Worm (Caenorhabditis elegans) whole organism, mixed stage, embryonic: ENCODE data around the gene K04G7.1.

Source experiments
- M03D4.4 ChIP-seq: sonication (generic microtip); optimal IDR thresholded peaks from 2 replicates; lab custom pipeline; 2017; ENCODE audit warnings: mild to moderate bottlenecking, missing genetic modification characterization, missing compliant biosample characterization
- bed-3 ChIP-seq: fragments of 200-800 bp; sonication (Bioruptor generic); optimal IDR thresholded peaks from 3 replicates; lab custom pipeline; 2018; ENCODE audit warnings: mild to moderate bottlenecking, missing genetic modification characterization, moderate library complexity, missing compliant biosample characterization
- ceh-39 ChIP-seq: fragments of 150-350 bp; optimal IDR thresholded peaks from 2 replicates; lab custom pipeline; 2014; ENCODE audit warnings: missing biosample characterization, missing genetic modification characterization
- ceh-83 ChIP-seq: fragments of 200-800 bp; sonication (Bioruptor generic); optimal IDR thresholded peaks from 2 replicates; lab custom pipeline; 2018; ENCODE audit warnings: mild to moderate bottlenecking, missing genetic modification characterization, missing compliant biosample characterization
- ces-1 ChIP-seq: fragments of 150-350 bp; optimal IDR thresholded peaks from 2 replicates; lab custom pipeline; 2014; ENCODE audit warnings: missing biosample characterization, missing genetic modification reagents, missing genetic modification characterization
- cnd-1 ChIP-seq: fragments of 200-800 bp; sonication (Bioruptor generic); optimal IDR thresholded peaks from 2 replicates; lab custom pipeline; 2018; ENCODE audit warnings: mild to moderate bottlenecking, missing genetic modification characterization, missing compliant biosample characterization
- drap-1 ChIP-seq: fragments of 200-800 bp; sonication (Bioruptor generic); optimal IDR thresholded peaks from 3 replicates; lab custom pipeline; 2018; ENCODE audit warnings: mild to moderate bottlenecking, missing genetic modification characterization, missing compliant biosample characterization
- elt-1 ChIP-seq: sonication (generic microtip); optimal IDR thresholded peaks from 2 replicates; lab custom pipeline; 2017; ENCODE audit warnings: missing genetic modification characterization, mild to moderate bottlenecking, missing compliant biosample characterization, antibody characterized with exemption, moderate library complexity, borderline replicate concordance; ENCODE audit not compliant: insufficient read depth
- elt-3 ChIP-seq: fragments of 150-350 bp; optimal IDR thresholded peaks from 2 replicates; lab custom pipeline; 2014; ENCODE audit warnings: missing biosample characterization, missing genetic modification characterization
- flh-1 ChIP-seq: fragments of 200-800 bp; sonication (Bioruptor generic); optimal IDR thresholded peaks from 2 replicates; lab custom pipeline; 2018; ENCODE audit warnings: mild to moderate bottlenecking, missing genetic modification characterization, moderate library complexity, missing compliant biosample characterization
- ham-2 ChIP-seq: fragments of 200-800 bp; sonication (Bioruptor generic); optimal IDR thresholded peaks from 2 replicates; lab custom pipeline; 2018; ENCODE audit warnings: mild to moderate bottlenecking, missing genetic modification characterization, missing compliant biosample characterization
- hlh-1 ChIP-seq: fragments of 150-350 bp; optimal IDR thresholded peaks from 2 replicates; lab custom pipeline; 2014; ENCODE audit warnings: missing biosample characterization, missing genetic modification reagents, missing genetic modification characterization
- lin-13 ChIP-seq: fragments of 150-350 bp; optimal IDR thresholded peaks from 2 replicates; lab custom pipeline; 2014; ENCODE audit warnings: missing biosample characterization, missing genetic modification characterization
- lin-32 ChIP-seq: fragments of 200-800 bp; sonication (Bioruptor generic); optimal IDR thresholded peaks from 2 replicates; lab custom pipeline; 2018; ENCODE audit warnings: mild to moderate bottlenecking, missing genetic modification characterization, missing compliant biosample characterization
- lsy-2 ChIP-seq: fragments of 150-350 bp; optimal IDR thresholded peaks from 2 replicates; lab custom pipeline; 2014; ENCODE audit warnings: missing biosample characterization, missing genetic modification characterization
- mab-5 ChIP-seq: fragments of 150-350 bp; optimal IDR thresholded peaks from 2 replicates; lab custom pipeline; 2014; ENCODE audit warnings: missing biosample characterization, missing genetic modification characterization
- mep-1 ChIP-seq: fragments of 150-350 bp; optimal IDR thresholded peaks from 2 replicates; lab custom pipeline; 2017; ENCODE audit warnings: missing biosample characterization, missing genetic modification reagents, missing genetic modification characterization, inconsistent platforms
- mls-2 ChIP-seq: sonication (generic microtip); optimal IDR thresholded peaks from 2 replicates; lab custom pipeline; 2016; ENCODE audit warnings: mild to moderate bottlenecking, missing genetic modification characterization, moderate library complexity, missing compliant biosample characterization
- nhr-12 ChIP-seq: fragments of 150-350 bp; optimal IDR thresholded peaks from 2 replicates; lab custom pipeline; 2014; ENCODE audit warnings: missing biosample characterization, missing genetic modification characterization
- nhr-2 ChIP-seq: fragments of 150-350 bp; optimal IDR thresholded peaks from 2 replicates; lab custom pipeline; 2014; ENCODE audit warnings: missing biosample characterization, missing genetic modification characterization
- nhr-237 ChIP-seq: fragments of 150-350 bp; optimal IDR thresholded peaks from 2 replicates; lab custom pipeline; 2014; ENCODE audit warnings: missing biosample characterization, missing genetic modification characterization
- nhr-28 ChIP-seq: fragments of 150-350 bp; optimal IDR thresholded peaks from 2 replicates; lab custom pipeline; 2014; ENCODE audit warnings: missing biosample characterization, missing genetic modification characterization
- nhr-76 ChIP-seq: sonication (generic microtip); optimal IDR thresholded peaks from 2 replicates; lab custom pipeline; 2017; ENCODE audit warnings: missing biosample characterization, missing genetic modification characterization
- pha-4 ChIP-seq: fragments of 150-350 bp; optimal IDR thresholded peaks from 2 replicates; lab custom pipeline; 2018; ENCODE audit warnings: missing biosample characterization, missing genetic modification reagents, missing genetic modification characterization
- sem-2 ChIP-seq: fragments of 200-800 bp; sonication (Bioruptor generic); optimal IDR thresholded peaks from 2 replicates; lab custom pipeline; 2018; ENCODE audit warnings: mild to moderate bottlenecking, missing genetic modification characterization, missing compliant biosample characterization
- snpc-4 ChIP-seq: fragments of 150-350 bp; optimal IDR thresholded peaks from 2 replicates; lab custom pipeline; 2014; ENCODE audit warnings: missing biosample characterization, missing genetic modification characterization
- sptf-1 ChIP-seq: sonication (generic microtip); optimal IDR thresholded peaks from 2 replicates; lab custom pipeline; 2017; ENCODE audit warnings: mild to moderate bottlenecking, missing genetic modification characterization, moderate library complexity, missing compliant biosample characterization
- tbx-8 ChIP-seq: fragments of 200-800 bp; sonication (Bioruptor generic); optimal IDR thresholded peaks from 2 replicates; lab custom pipeline; 2018; ENCODE audit warnings: mild to moderate bottlenecking, missing genetic modification characterization, moderate library complexity, missing compliant biosample characterization
- unc-120 ChIP-seq: sonication (generic microtip); optimal IDR thresholded peaks from 2 replicates; lab custom pipeline; 2017; ENCODE audit warnings: missing genetic modification characterization, missing compliant biosample characterization; ENCODE audit not compliant: poor library complexity, severe bottlenecking
- unc-39 ChIP-seq: fragments of 150-350 bp; optimal IDR thresholded peaks from 2 replicates; lab custom pipeline; 2014; ENCODE audit warnings: missing biosample characterization, missing genetic modification characterization
- unc-62 ChIP-seq: fragments of 150-350 bp; optimal IDR thresholded peaks from 2 replicates; lab custom pipeline; 2014; ENCODE audit warnings: missing biosample characterization, missing genetic modification reagents, missing genetic modification characterization
- zip-8 ChIP-seq: fragments of 150-350 bp; optimal IDR thresholded peaks from 2 replicates; lab custom pipeline; 2014; ENCODE audit warnings: missing biosample characterization, missing genetic modification characterization
- ztf-11 ChIP-seq: fragments of 150-350 bp; optimal IDR thresholded peaks from 2 replicates; lab custom pipeline; 2014; ENCODE audit warnings: missing biosample characterization, missing genetic modification characterization

Gene K04G7.1

DNA sequence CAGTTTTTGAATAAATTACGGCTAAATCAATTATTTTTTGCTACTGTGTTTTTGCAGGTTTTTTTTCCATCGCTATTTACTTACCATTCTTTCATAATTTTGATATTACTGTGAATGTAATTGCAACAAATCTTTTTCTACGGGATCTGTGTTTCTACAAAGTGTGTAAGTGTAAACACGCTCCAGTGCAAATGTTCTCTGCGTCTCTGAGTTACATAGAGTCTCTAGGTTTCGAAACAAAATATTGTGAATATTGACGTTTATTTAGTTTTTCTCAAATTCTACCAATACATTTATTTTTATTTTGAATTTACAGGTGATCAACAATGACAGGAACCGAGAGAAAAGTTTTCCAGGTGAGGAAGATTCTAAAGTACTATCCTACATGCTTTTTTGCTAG lies 21.5 kb downstream of the K04G7.1 start, which contains the start of gene yju-2:
yju-2 (plus strand) TSS at position 315 of the 400 bp plus-strand sequence.
- TF ChIP-seq zip-8 (no peak), ztf-11 (tag; lab: Kevin White, UChicago) (no peak), tbx-8 (GFP tag; lab: Kevin White, UChicago) (no peak), mab-5 (tag; lab: Kevin White, UChicago) (no peak), lin-13 (tag; lab: Kevin White, UChicago) (no peak), ham-2 (GFP tag; lab: Kevin White, UChicago) (no peak), unc-62 (GFP tag; lab: Kevin White, UChicago) (no peak), nhr-237 (tag; lab: Kevin White, UChicago) (peak; percentile 47), flh-1 (GFP tag; lab: Kevin White, UChicago) (no peak), pha-4 (tag; lab: Kevin White, UChicago) (peak; percentile 82), ceh-39 (tag; lab: Kevin White, UChicago) (peak; percentile 24), elt-3 (tag; lab: Kevin White, UChicago) (no peak), nhr-12 (no peak), ces-1 (GFP tag; lab: Kevin White, UChicago) (peak; percentile 69), nhr-76 (tag; lab: Kevin White, UChicago) (no peak), unc-39 (tag; lab: Kevin White, UChicago) (no peak), lsy-2 (tag; lab: Kevin White, UChicago) (peak; percentile 70), cnd-1 (tag; lab: Kevin White, UChicago) (no peak), nhr-2 (tag; lab: Kevin White, UChicago) (no peak), sptf-1 (tag; lab: Kevin White, UChicago) (peak; percentile 4)

ce11 chrIII:7185473-7185872 lies 23.0 kb downstream of the K04G7.1 start, which contains the start of gene F37C12.14:
TSS of gene F37C12.14 (minus strand) at chrIII:7185573.
- TF ChIP-seq tbx-8 (GFP tag; lab: Kevin White, UChicago) (no peak), mab-5 (tag; lab: Kevin White, UChicago) (no peak), ceh-83 (no peak), unc-62 (GFP tag; lab: Kevin White, UChicago) (no peak), cnd-1 (tag; lab: Kevin White, UChicago) (no peak), ceh-39 (tag; lab: Kevin White, UChicago) (no peak), nhr-28 (tag; lab: Kevin White, UChicago) (no peak), lsy-2 (tag; lab: Kevin White, UChicago) (no peak)
- TF ChIP-seq, all 35 proteins: peak for 0

ce11 chrIII:7188300-7189052 lies 26.0 kb downstream of the K04G7.1 start, which contains the start of the genes F37C12.21 and F37C12.10:
TSS of gene F37C12.21 (plus strand) at chrIII:7188357.
TSS of gene F37C12.10 (minus strand) at chrIII:7188384.
- TF ChIP-seq elt-3 (tag; lab: Kevin White, UChicago) (no peak), ztf-11 (tag; lab: Kevin White, UChicago) (no peak), ceh-39 (tag; lab: Kevin White, UChicago) (no peak), sem-2 (GFP tag; lab: Kevin White, UChicago) (no peak), nhr-28 (tag; lab: Kevin White, UChicago) (no peak), mab-5 (tag; lab: Kevin White, UChicago) (no peak), mls-2 (tag; lab: Kevin White, UChicago) (no peak), pha-4 (tag; lab: Kevin White, UChicago) (no peak), bed-3 (GFP tag; lab: Kevin White, UChicago) (no peak), ces-1 (GFP tag; lab: Kevin White, UChicago) (no peak), unc-62 (GFP tag; lab: Kevin White, UChicago) (no peak), hlh-1 (tag; lab: Kevin White, UChicago) (no peak), unc-39 (tag; lab: Kevin White, UChicago) (no peak), mep-1 (no peak), ham-2 (GFP tag; lab: Kevin White, UChicago) (no peak), drap-1 (GFP tag; lab: Kevin White, UChicago) (no peak), nhr-2 (tag; lab: Kevin White, UChicago) (no peak), snpc-4 (tag; lab: Kevin White, UChicago) (no peak), nhr-76 (tag; lab: Kevin White, UChicago) (no peak)

ce11 chrIII:7189581-7190128 lies 27.1 kb downstream of the K04G7.1 start, which contains the start of gene rps-21:
TSS of gene rps-21 (minus strand) at chrIII:7189631.
- TF ChIP-seq bed-3 (GFP tag; lab: Kevin White, UChicago): no peak
- TF ChIP-seq unc-62 (GFP tag; lab: Kevin White, UChicago): peak; percentile 3
- peak; percentile 16 for TF ChIP-seq lin-13 (tag; lab: Kevin White, UChicago)
- peak; percentile 54 for TF ChIP-seq pha-4 (tag; lab: Kevin White, UChicago)
- no peak for TF ChIP-seq snpc-4 (tag; lab: Kevin White, UChicago)
- TF ChIP-seq ztf-11 (tag; lab: Kevin White, UChicago): no peak
- no peak for TF ChIP-seq hlh-1 (tag; lab: Kevin White, UChicago)
- peak; percentile 82 for TF ChIP-seq lsy-2 (tag; lab: Kevin White, UChicago)
- no peak for TF ChIP-seq flh-1 (GFP tag; lab: Kevin White, UChicago)
- TF ChIP-seq mab-5 (tag; lab: Kevin White, UChicago): no peak
- TF ChIP-seq zip-8: no peak
- no peak for TF ChIP-seq elt-1 (tag; lab: Kevin White, UChicago)
- no peak for TF ChIP-seq elt-3 (tag; lab: Kevin White, UChicago)
- no peak for TF ChIP-seq mls-2 (tag; lab: Kevin White, UChicago)
- no peak for TF ChIP-seq ceh-83
- no peak for TF ChIP-seq nhr-2 (tag; lab: Kevin White, UChicago)
- no peak for TF ChIP-seq ham-2 (GFP tag; lab: Kevin White, UChicago)
- TF ChIP-seq drap-1 (GFP tag; lab: Kevin White, UChicago): no peak
- peak; percentile 73 for TF ChIP-seq ceh-39 (tag; lab: Kevin White, UChicago)
- no peak for TF ChIP-seq cnd-1 (tag; lab: Kevin White, UChicago)
- peak; percentile 92 for TF ChIP-seq ces-1 (GFP tag; lab: Kevin White, UChicago)
- TF ChIP-seq nhr-28 (tag; lab: Kevin White, UChicago): no peak
- peak; percentile 85 for TF ChIP-seq nhr-237 (tag; lab: Kevin White, UChicago)
- TF ChIP-seq mep-1: peak; percentile 87
- no peak for TF ChIP-seq sem-2 (GFP tag; lab: Kevin White, UChicago)
- TF ChIP-seq unc-120 (tag; lab: Kevin White, UChicago): peak; percentile 6
- TF ChIP-seq M03D4.4 (tag; lab: Kevin White, UChicago): no peak
- no peak for TF ChIP-seq unc-39 (tag; lab: Kevin White, UChicago)
- no peak for TF ChIP-seq lin-32 (GFP tag; lab: Kevin White, UChicago)
- TF ChIP-seq sptf-1 (tag; lab: Kevin White, UChicago): peak; percentile 26
